Fruit fly (Drosophila melanogaster) whole organism, embryonic: ENCODE results near the gene Cyp12a5.

Experiments used
- BtbVII ChIP-seq: fragments of 200-800 bp; sonication (Bioruptor generic); optimal IDR thresholded peaks from 3 replicates; lab custom pipeline; 2017; ENCODE audit warnings: missing biosample characterization, mild to moderate bottlenecking, missing genetic modification characterization
- Bteb2 ChIP-seq: fragments of 200-800 bp; sonication (Bioruptor generic); optimal IDR thresholded peaks from 2 replicates; lab custom pipeline; 2016; ENCODE audit warnings: missing biosample characterization, missing genetic modification characterization
- CG1024 ChIP-seq: fragments of 200-800 bp; sonication (Bioruptor generic); IDR thresholded peaks from 2 replicates; pipeline ENCODE4 v1.3.6; 2022; ENCODE audit warnings: missing biosample characterization, missing genetic modification characterization
- CG12155 ChIP-seq: fragments of 200-800 bp; sonication (Bioruptor generic); optimal IDR thresholded peaks from 3 replicates; lab custom pipeline; 2016; ENCODE audit warnings: missing biosample characterization, missing genetic modification characterization
- CG12219 ChIP-seq: fragments of 200-800 bp; sonication (Bioruptor generic); optimal IDR thresholded peaks from 3 replicates; lab custom pipeline; 2018; ENCODE audit warnings: missing biosample characterization, mild to moderate bottlenecking, missing genetic modification characterization
- CG1233 ChIP-seq: fragments of 200-800 bp; sonication (Bioruptor generic); optimal IDR thresholded peaks from 4 replicates; lab custom pipeline; 2018; ENCODE audit warnings: missing biosample characterization, mild to moderate bottlenecking, missing genetic modification characterization
- CG12942 ChIP-seq: fragments of 200-800 bp; sonication (Bioruptor generic); optimal IDR thresholded peaks from 3 replicates; lab custom pipeline; 2016; ENCODE audit warnings: missing biosample characterization, missing genetic modification characterization
- CG13624 ChIP-seq: fragments of 200-800 bp; sonication (Bioruptor generic); optimal IDR thresholded peaks from 2 replicates; lab custom pipeline; 2016; ENCODE audit warnings: missing biosample characterization, missing genetic modification characterization
- CG14667 ChIP-seq: fragments of 200-800 bp; sonication (Bioruptor generic); IDR thresholded peaks from 2 replicates; pipeline ENCODE4 v1.3.6; 2022; ENCODE audit warnings: missing biosample characterization, missing genetic modification characterization
- CG15479 ChIP-seq: fragments of 200-800 bp; sonication (Bioruptor generic); optimal IDR thresholded peaks from 3 replicates; lab custom pipeline; 2019; ENCODE audit warnings: missing biosample characterization, mild to moderate bottlenecking, missing genetic modification characterization, moderate library complexity
- CG1602 ChIP-seq: fragments of 200-800 bp; sonication (Bioruptor generic); optimal IDR thresholded peaks from 3 replicates; lab custom pipeline; 2016; ENCODE audit warnings: missing biosample characterization, missing genetic modification characterization
- CG16813 ChIP-seq: fragments of 200-800 bp; sonication (Bioruptor generic); IDR thresholded peaks from 3 replicates; pipeline ENCODE4 v1.3.6; 2022; ENCODE audit warnings: missing biosample characterization, missing genetic modification characterization; ENCODE audit not compliant: partially characterized antibody
- CG17385 ChIP-seq: fragments of 200-800 bp; sonication (Bioruptor generic); optimal IDR thresholded peaks from 3 replicates; lab custom pipeline; 2018; ENCODE audit warnings: missing biosample characterization, mild to moderate bottlenecking, missing genetic modification characterization
- CG18619 ChIP-seq: fragments of 200-800 bp; sonication (Bioruptor generic); optimal IDR thresholded peaks from 3 replicates; lab custom pipeline; 2017; ENCODE audit warnings: missing biosample characterization, mild to moderate bottlenecking, missing genetic modification characterization
- CG3407 ChIP-seq: fragments of 200-800 bp; sonication (Bioruptor generic); optimal IDR thresholded peaks from 2 replicates; lab custom pipeline; 2018; ENCODE audit warnings: missing biosample characterization, mild to moderate bottlenecking, missing genetic modification characterization
- CG3838 ChIP-seq: fragments of 200-800 bp; sonication (Bioruptor generic); optimal IDR thresholded peaks from 3 replicates; lab custom pipeline; 2016; ENCODE audit warnings: missing biosample characterization, missing genetic modification characterization
- CG3995 ChIP-seq: fragments of 200-800 bp; sonication (Bioruptor generic); optimal IDR thresholded peaks from 3 replicates; lab custom pipeline; 2016; ENCODE audit warnings: missing biosample characterization, missing genetic modification characterization
- CG4617 ChIP-seq: fragments of 200-800 bp; sonication (Bioruptor generic); optimal IDR thresholded peaks from 3 replicates; lab custom pipeline; 2016; ENCODE audit warnings: missing biosample characterization, missing genetic modification characterization, borderline replicate concordance
- CG5953 ChIP-seq: fragments of 200-800 bp; sonication (Bioruptor generic); IDR thresholded peaks from 2 replicates; pipeline ENCODE4 v1.3.6; 2022; ENCODE audit warnings: missing biosample characterization, missing genetic modification characterization
- CG7963 ChIP-seq: fragments of 200-800 bp; sonication (Bioruptor generic); IDR thresholded peaks from 3 replicates; pipeline ENCODE4 v1.3.6; 2022; ENCODE audit warnings: missing biosample characterization, missing genetic modification characterization; ENCODE audit not compliant: partially characterized antibody
- CG8281 ChIP-seq: fragments of 200-800 bp; sonication (Bioruptor generic); optimal IDR thresholded peaks from 2 replicates; lab custom pipeline; 2018; ENCODE audit warnings: missing biosample characterization, mild to moderate bottlenecking, missing genetic modification characterization, moderate library complexity
- CG9437 ChIP-seq: fragments of 200-800 bp; sonication (Bioruptor generic); optimal IDR thresholded peaks from 2 replicates; lab custom pipeline; 2018; ENCODE audit warnings: missing biosample characterization, mild to moderate bottlenecking, missing genetic modification characterization
- ERR ChIP-seq: fragments of 200-800 bp; sonication (Bioruptor generic); optimal IDR thresholded peaks from 2 replicates; lab custom pipeline; 2016; ENCODE audit warnings: missing biosample characterization, missing genetic modification characterization
- Hmx ChIP-seq: fragments of 200-800 bp; sonication (Bioruptor generic); optimal IDR thresholded peaks from 2 replicates; lab custom pipeline; 2016; ENCODE audit warnings: missing biosample characterization, missing genetic modification characterization
- Jarid2 ChIP-seq: fragments of 200-800 bp; sonication (Bioruptor generic); optimal IDR thresholded peaks from 3 replicates; lab custom pipeline; 2017; ENCODE audit warnings: mild to moderate bottlenecking, missing biosample characterization, missing genetic modification reagents, missing genetic modification characterization
- MBD-R2 ChIP-seq: fragments of 200-800 bp; sonication (Bioruptor generic); IDR thresholded peaks from 2 replicates; pipeline ENCODE4 v1.3.6; 2022; ENCODE audit warnings: missing biosample characterization, missing genetic modification characterization
- MESR4 ChIP-seq: fragments of 200-800 bp; sonication (Bioruptor generic); optimal IDR thresholded peaks from 2 replicates; lab custom pipeline; 2018; ENCODE audit warnings: missing biosample characterization, mild to moderate bottlenecking, missing genetic modification characterization, moderate library complexity
- Mes4 ChIP-seq: fragments of 200-800 bp; sonication (Bioruptor generic); optimal IDR thresholded peaks from 2 replicates; lab custom pipeline; 2016; ENCODE audit warnings: missing biosample characterization, missing genetic modification characterization
- NfI ChIP-seq: fragments of 200-800 bp; sonication (Bioruptor generic); optimal IDR thresholded peaks from 3 replicates; lab custom pipeline; 2018; ENCODE audit warnings: missing biosample characterization, mild to moderate bottlenecking, missing genetic modification characterization, moderate library complexity
- Opbp ChIP-seq: fragments of 200-800 bp; sonication (Bioruptor generic); IDR thresholded peaks from 3 replicates; pipeline ENCODE4 v1.3.6; 2022; ENCODE audit warnings: missing biosample characterization, missing genetic modification characterization; ENCODE audit not compliant: partially characterized antibody
- Six4 ChIP-seq: fragments of 200-800 bp; sonication (Bioruptor generic); optimal IDR thresholded peaks from 2 replicates; lab custom pipeline; 2016; ENCODE audit warnings: missing biosample characterization, missing genetic modification characterization
- Sox102F ChIP-seq: fragments of 200-800 bp; sonication (Bioruptor generic); optimal IDR thresholded peaks from 2 replicates; lab custom pipeline; 2018; ENCODE audit warnings: missing biosample characterization, mild to moderate bottlenecking, missing genetic modification characterization, moderate library complexity
- ase ChIP-seq: fragments of 200-800 bp; sonication (Bioruptor generic); IDR thresholded peaks from 3 replicates; pipeline ENCODE4 v1.3.6; 2022; ENCODE audit warnings: missing biosample characterization, missing genetic modification characterization
- bsh ChIP-seq, 2 experiments: fragments of 200-800 bp; sonication (Bioruptor generic); optimal IDR thresholded peaks; 2 replicates each; lab custom pipeline; 2017 to 2018; ENCODE audit warnings: mild to moderate bottlenecking in 2 of 2, missing biosample characterization in 2 of 2, missing genetic modification characterization in 2 of 2, moderate library complexity in 1 of 2
- cg ChIP-seq: fragments of 200-800 bp; sonication (Bioruptor generic); optimal IDR thresholded peaks from 3 replicates; lab custom pipeline; 2019; ENCODE audit warnings: missing biosample characterization, mild to moderate bottlenecking, missing genetic modification characterization, moderate library complexity
- corto ChIP-seq: fragments of 200-800 bp; sonication (Bioruptor generic); optimal IDR thresholded peaks from 2 replicates; lab custom pipeline; 2016; ENCODE audit warnings: missing biosample characterization, mild to moderate bottlenecking, missing genetic modification characterization, moderate library complexity
- cwo ChIP-seq: fragments of 200-800 bp; sonication (Bioruptor generic); optimal IDR thresholded peaks from 3 replicates; lab custom pipeline; 2017; ENCODE audit warnings: missing biosample characterization, missing genetic modification characterization, mild to moderate bottlenecking, moderate library complexity, missing genetic modification reagents
- dpn ChIP-seq, 2 experiments: fragments of 200-800 bp; sonication (Bioruptor generic); optimal IDR thresholded peaks; 3 replicates each; lab custom pipeline; 2016; ENCODE audit warnings: missing biosample characterization in 2 of 2, missing genetic modification characterization in 2 of 2
- fd64A ChIP-seq: fragments of 200-800 bp; sonication (Bioruptor generic); optimal IDR thresholded peaks from 3 replicates; lab custom pipeline; 2018; ENCODE audit warnings: missing biosample characterization, mild to moderate bottlenecking, missing genetic modification characterization
- hkb ChIP-seq, 2 experiments: fragments of 200-800 bp in 1 of 2; fragments of >200 bp in 1 of 2; sonication (Bioruptor generic) in 1 of 2; IDR thresholded peaks in 1 of 2; optimal IDR thresholded peaks in 1 of 2; 2 replicates each; pipeline versions ENCODE4 v1.3.6 to Lab custom; 2017 to 2022; ENCODE audit warnings: missing biosample characterization in 1 of 2, missing genetic modification characterization in 1 of 2
- knrl ChIP-seq: fragments of 200-800 bp; sonication (Bioruptor generic); IDR thresholded peaks from 3 replicates; pipeline ENCODE4 v1.3.6; 2022; ENCODE audit warnings: missing biosample characterization, missing genetic modification characterization; ENCODE audit not compliant: partially characterized antibody
- lab ChIP-seq: fragments of 200-800 bp; sonication (Bioruptor generic); optimal IDR thresholded peaks from 3 replicates; lab custom pipeline; 2017; ENCODE audit warnings: missing biosample characterization, missing genetic modification characterization, mild to moderate bottlenecking, moderate library complexity, missing genetic modification reagents
- mld ChIP-seq: fragments of 200-800 bp; sonication (Bioruptor generic); IDR thresholded peaks from 3 replicates; pipeline ENCODE4 v1.3.6; 2022; ENCODE audit warnings: missing biosample characterization, missing genetic modification characterization; ENCODE audit not compliant: partially characterized antibody
- slou ChIP-seq: fragments of 200-800 bp; sonication (Bioruptor generic); optimal IDR thresholded peaks from 3 replicates; lab custom pipeline; 2016; ENCODE audit warnings: missing biosample characterization, missing genetic modification characterization
- tio ChIP-seq: fragments of 200-800 bp; sonication (Bioruptor generic); optimal IDR thresholded peaks from 2 replicates; lab custom pipeline; 2017; ENCODE audit warnings: missing biosample characterization, missing genetic modification characterization, inconsistent platforms
- toy ChIP-seq: fragments of 200-800 bp; sonication (Bioruptor generic); IDR thresholded peaks from 2 replicates; pipeline ENCODE4 v1.3.6; 2022; ENCODE audit warnings: missing biosample characterization, missing genetic modification characterization
- zen2 ChIP-seq: fragments of 200-800 bp; sonication (Bioruptor generic); IDR thresholded peaks from 3 replicates; pipeline ENCODE4 v1.3.6; 2022; ENCODE audit warnings: missing biosample characterization, missing genetic modification characterization; ENCODE audit not compliant: partially characterized antibody

Cyp12a5 gene

DNA sequence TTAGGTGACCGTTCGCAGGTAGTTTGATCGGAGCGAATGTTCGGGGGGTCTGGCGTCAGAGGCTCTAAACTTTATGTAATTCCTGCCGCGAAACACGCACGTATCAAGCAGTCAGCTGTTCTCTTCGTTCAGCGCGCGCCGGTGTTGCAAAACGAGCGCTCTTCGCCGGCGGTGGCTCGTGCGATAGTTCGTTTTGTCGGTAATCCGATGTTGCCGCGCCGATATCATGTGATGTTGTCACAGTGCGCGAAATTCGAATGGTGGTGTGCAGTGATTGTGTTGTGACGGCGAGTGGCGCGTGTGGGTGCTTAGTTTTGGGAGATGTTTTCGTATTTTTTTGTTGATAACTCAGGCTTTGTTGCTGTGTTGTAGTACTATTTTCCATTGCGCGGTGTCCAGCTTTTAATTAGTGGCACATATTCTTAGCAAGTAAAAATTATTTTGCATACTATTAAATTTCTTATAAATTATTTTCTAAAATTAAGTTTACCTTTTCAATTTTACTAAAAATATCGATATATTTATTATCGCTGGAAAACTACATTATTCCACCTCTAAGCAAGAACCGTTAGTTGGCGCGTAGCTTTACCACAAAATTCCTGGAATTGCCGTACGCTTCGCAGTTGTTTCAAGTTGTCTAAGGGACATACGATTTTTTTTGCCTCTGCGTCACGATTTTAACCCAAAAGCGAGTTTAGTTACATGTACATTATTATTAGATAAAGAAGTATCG is 24.4 kb downstream of the Cyp12a5 start, which contains the start of gene nanos (continued):
- TF ChIP-seq CG1233 (GFP tag; lab: Kevin White, UChicago) = peak; percentile 11
- peak; percentile 99 for TF ChIP-seq CG16813 (GFP tag; lab: Robert Waterston, UW)
- TF ChIP-seq CG7963 (GFP tag; lab: Robert Waterston, UW) = peak; percentile 98
- peak; percentile 31 for TF ChIP-seq Six4 (GFP tag; lab: Kevin White, UChicago)
- no peak for TF ChIP-seq CG15479 (GFP tag; lab: Kevin White, UChicago)
- TF ChIP-seq zen2 (GFP tag; lab: Robert Waterston, UW) = peak; percentile 99
- TF ChIP-seq CG12942 (GFP tag; lab: Kevin White, UChicago) = peak; percentile 58
- TF ChIP-seq CG13624 (GFP tag; lab: Kevin White, UChicago) = peak; percentile 77
- TF ChIP-seq ERR (GFP tag; lab: Kevin White, UChicago) = peak; percentile 75
- peak; percentile 16 for TF ChIP-seq CG9437 (GFP tag; lab: Kevin White, UChicago)
- TF ChIP-seq Hmx (GFP tag; lab: Kevin White, UChicago) = no peak
- peak; percentile 76 for TF ChIP-seq lab (GFP tag; lab: Kevin White, UChicago)
- no peak for TF ChIP-seq CG3407 (GFP tag; lab: Kevin White, UChicago)
- no peak for TF ChIP-seq fd64A
- peak; percentile 94 for TF ChIP-seq MBD-R2
- peak; percentile 99 for TF ChIP-seq knrl (GFP tag; lab: Robert Waterston, UW)
- peak; percentile 99 for TF ChIP-seq CG3995
- TF ChIP-seq CG14667 = no peak; the same call in 1 of the 2 replicates
- TF ChIP-seq dpn (GFP tag; optimal IDR thresholded peaks at IDR 0.05; lab: Kevin White, UChicago) = peak; percentile 75 to 77
- no peak for TF ChIP-seq CG8281 (tag; lab: Kevin White, UChicago)
- TF ChIP-seq BtbVII (GFP tag; lab: Kevin White, UChicago) = no peak
- TF ChIP-seq hkb (optimal IDR thresholded peaks at IDR 0.05; lab: Kevin White, UChicago) = no peak
- peak; percentile 51 for TF ChIP-seq hkb (GFP tag; IDR thresholded peaks at IDR 0.05; lab: Robert Waterston, UW)
- TF ChIP-seq CG18619 (GFP tag; lab: Kevin White, UChicago) = peak; percentile 47
- peak; percentile 52 for TF ChIP-seq CG12155 (GFP tag; lab: Kevin White, UChicago)
- peak; percentile 95 for TF ChIP-seq mld (GFP tag; lab: Robert Waterston, UW)
- no peak for TF ChIP-seq CG5953 (GFP tag; lab: Robert Waterston, UW)
- TF ChIP-seq corto (GFP tag; lab: Kevin White, UChicago) = no peak
- peak; percentile 78 for TF ChIP-seq MESR4 (GFP tag; lab: Kevin White, UChicago)
- TF ChIP-seq cwo (GFP tag; lab: Kevin White, UChicago) = peak; percentile 14
- TF ChIP-seq Jarid2 (GFP tag; lab: Kevin White, UChicago) = no peak
- TF ChIP-seq Mes4 (GFP tag; lab: Kevin White, UChicago) = peak; percentile 52
- TF ChIP-seq tio (GFP tag; lab: Kevin White, UChicago) = no peak
- no peak for TF ChIP-seq slou (GFP tag; lab: Kevin White, UChicago)
- peak; percentile 51 for TF ChIP-seq Bteb2
- no peak for TF ChIP-seq ase (GFP tag; lab: Robert Waterston, UW)
- peak; percentile 99 for TF ChIP-seq Opbp (GFP tag; lab: Robert Waterston, UW)
- TF ChIP-seq bsh (GFP tag; optimal IDR thresholded peaks at IDR 0.05; lab: Kevin White, UChicago) = peak in 1 of 2 experiments; percentile 2
- TF ChIP-seq CG1602 (GFP tag; lab: Kevin White, UChicago) = peak; percentile 54
- no peak for TF ChIP-seq cg
- TF ChIP-seq CG4617 = peak; percentile 48
- TF ChIP-seq CG12219 (GFP tag; lab: Kevin White, UChicago) = no peak
- peak; percentile 70 for TF ChIP-seq NfI (GFP tag; lab: Kevin White, UChicago)
- peak; percentile 42; the same call in 1 of the 2 replicates for TF ChIP-seq CG1024 (GFP tag; lab: Robert Waterston, UW)
- peak; percentile 34 for TF ChIP-seq CG17385 (GFP tag; lab: Kevin White, UChicago)
- peak; percentile 12; the same call in 1 of the 2 replicates for TF ChIP-seq toy (GFP tag; lab: Robert Waterston, UW)
- no peak for TF ChIP-seq Sox102F (GFP tag; lab: Kevin White, UChicago)
- TF ChIP-seq CG3838 (GFP tag; lab: Kevin White, UChicago) = no peak
